Fruit fly (Drosophila melanogaster): ENCODE data around the gene vig.

Gene vig

dm6 chr2L:15109145-15109544 lies 39.0 kb upstream of the vig start, which contains the start of gene CG15269:
CG15269 (plus strand) TSS chr2L:15109405.
- TF ChIP-seq CG7963 (GFP tag; IDR thresholded peaks at IDR 0.05; ENCODE audit: partially characterized antibody): no peak
- TF ChIP-seq CG2889 (GFP tag; IDR thresholded peaks at IDR 0.05): no peak
- TF ChIP-seq HLHmδ (GFP tag; optimal IDR thresholded peaks at IDR 0.05): no peak
- peak; percentile 79 for TF ChIP-seq Nf-YC (tag; optimal IDR thresholded peaks at IDR 0.05)
- no peak for TF ChIP-seq CG6791 (GFP tag; IDR thresholded peaks at IDR 0.05; ENCODE audit: partially characterized antibody)
- TF ChIP-seq CHES-1-like (GFP tag; optimal IDR thresholded peaks at IDR 0.05): no peak
- peak; percentile 39 to 58 for TF ChIP-seq Trl (optimal IDR thresholded peaks at IDR 0.05)
- no peak for TF ChIP-seq Trl (GFP tag; optimal IDR thresholded peaks at IDR 0.05)
- TF ChIP-seq CG7839 (tag; optimal IDR thresholded peaks at IDR 0.05): no peak
- TF ChIP-seq fd102C (GFP tag; optimal IDR thresholded peaks at IDR 0.05): no peak
- TF ChIP-seq br (optimal IDR thresholded peaks at IDR 0.05): no peak
- TF ChIP-seq CG33213 (GFP tag; optimal IDR thresholded peaks at IDR 0.05): no peak
- TF ChIP-seq CG4730 (GFP tag; IDR thresholded peaks at IDR 0.05): no peak
- TF ChIP-seq sob (GFP tag; IDR thresholded peaks at IDR 0.05): no peak
- TF ChIP-seq sima (GFP tag; optimal IDR thresholded peaks at IDR 0.05): no peak
- peak; percentile 94 for TF ChIP-seq Nf-YB (GFP tag; optimal IDR thresholded peaks at IDR 0.05)
- no peak for TF ChIP-seq gem (tag; optimal IDR thresholded peaks at IDR 0.05)
- TF ChIP-seq CG18764 (GFP tag; optimal IDR thresholded peaks at IDR 0.05): no peak
- TF ChIP-seq Mes4 (GFP tag; optimal IDR thresholded peaks at IDR 0.05): no peak
- TF ChIP-seq CG17361 (GFP tag; IDR thresholded peaks at IDR 0.05): no peak
- TF ChIP-seq Dll (GFP tag; IDR thresholded peaks at IDR 0.05; ENCODE audit: partially characterized antibody): 0 out of 4 replicates have a peak, but pooled peaks have one; percentile 15

dm6 chr2L:15107238-15107637 lies 37.1 kb upstream of the vig start:
- peak; percentile 54 for TF ChIP-seq CG15269 (tag; optimal IDR thresholded peaks at IDR 0.05)
- peak; percentile 76 for TF ChIP-seq grn (GFP tag; optimal IDR thresholded peaks at IDR 0.05)
- no peak for TF ChIP-seq CG7987 (GFP tag; optimal IDR thresholded peaks at IDR 0.05)
- no peak for TF ChIP-seq CG18011 (GFP tag; optimal IDR thresholded peaks at IDR 0.05)
- TF ChIP-seq Ada2b (GFP tag; IDR thresholded peaks at IDR 0.05): no peak
- no peak for TF ChIP-seq Ptx1 (GFP tag; IDR thresholded peaks at IDR 0.05)

- TF ChIP-seq Abd-B (GFP tag; optimal IDR thresholded peaks at IDR 0.05): peak; percentile 2
- peak; percentile 69 for TF ChIP-seq CG15269 (tag; optimal IDR thresholded peaks at IDR 0.05)
- no peak for TF ChIP-seq Jarid2 (GFP tag; optimal IDR thresholded peaks at IDR 0.05)
- no peak for TF ChIP-seq Scr (GFP tag; IDR thresholded peaks at IDR 0.05; ENCODE audit: partially characterized antibody)
- TF ChIP-seq al (GFP tag; IDR thresholded peaks at IDR 0.05): no peak
- no peak for TF ChIP-seq kah (GFP tag; optimal IDR thresholded peaks at IDR 0.05)
These were observed 36.0 kb upstream of the vig start for dm6 chr2L:15106100-15106499.

dm6 chr2L:15074465-15074864 lies 4.3 kb upstream of the vig start, which contains the start of gene wwk:
wwk (plus strand) TSS chr2L:15074776.
- TF ChIP-seq nerfin-1 (tag; optimal IDR thresholded peaks at IDR 0.05): peak; percentile 56
- TF ChIP-seq onecut (GFP tag; IDR thresholded peaks at IDR 0.05): peak; percentile 98
- TF ChIP-seq ATbp (GFP tag; optimal IDR thresholded peaks at IDR 0.05): peak; percentile 33
- 0 out of 2 replicates have a peak, but pooled peaks have one; percentile 19 for TF ChIP-seq sna (GFP tag; IDR thresholded peaks at IDR 0.05; ENCODE audit: partially characterized antibody)
- peak; percentile 28 for TF ChIP-seq abd-A (tag; optimal IDR thresholded peaks at IDR 0.05)
- TF ChIP-seq crol (GFP tag; IDR thresholded peaks at IDR 0.05): peak; percentile 52; the same call in 1 of the 2 replicates
- TF ChIP-seq HLH3B (GFP tag; IDR thresholded peaks at IDR 0.05): 0 out of 2 replicates have a peak, but pooled peaks have one; percentile 14
- no peak for TF ChIP-seq Med (GFP tag)
- peak; percentile 33; the same call in 1 of the 3 replicates for TF ChIP-seq gce (GFP tag; IDR thresholded peaks at IDR 0.05)
- TF ChIP-seq vfl (GFP tag; optimal IDR thresholded peaks at IDR 0.05): no peak
- TF ChIP-seq Hr51 (GFP tag; optimal IDR thresholded peaks at IDR 0.05): peak in 1 of 2 experiments; percentile 2
- no peak for TF ChIP-seq Doc2 (GFP tag; IDR thresholded peaks at IDR 0.05)
- TF ChIP-seq Trl (optimal IDR thresholded peaks at IDR 0.05): peak; percentile 24 to 31
- TF ChIP-seq Trl (GFP tag; optimal IDR thresholded peaks at IDR 0.05): no peak
- peak; percentile 49 for TF ChIP-seq Jarid2 (GFP tag; optimal IDR thresholded peaks at IDR 0.05)

Data from whole organism, embryonic.